Fruit fly (Drosophila melanogaster) Kc167 (cell line): ENCODE measurements around the gene CG31286.

ENCODE experiments used
- Myc ChIP-seq: fragments of >200 bp; optimal IDR thresholded peaks from 2 replicates; lab custom pipeline; 2017; ENCODE audit warnings: missing external identifiers
- Sin3A ChIP-seq: fragments of >200 bp; optimal IDR thresholded peaks from 2 replicates; lab custom pipeline; 2018; ENCODE audit warnings: missing external identifiers
- h ChIP-seq: fragments of >200 bp; optimal IDR thresholded peaks from 3 replicates; lab custom pipeline; 2018; ENCODE audit warnings: missing external identifiers
- insv ChIP-seq: fragments of >200 bp; optimal IDR thresholded peaks from 3 replicates; lab custom pipeline; 2018; ENCODE audit warnings: missing external identifiers
- psq ChIP-seq: fragments of >200 bp; optimal IDR thresholded peaks from 2 replicates; lab custom pipeline; 2017; ENCODE audit warnings: missing external identifiers
- ttk ChIP-seq: sonication (Bioruptor generic); optimal IDR thresholded peaks from 2 replicates; lab custom pipeline; 2017; ENCODE audit warnings: missing external identifiers

- TF ChIP-seq h (lab: Kevin White, UChicago) (no peak), psq (lab: Kevin White, UChicago) (no peak), Sin3A (lab: Kevin White, UChicago) (no peak), ttk (lab: Kevin White, UChicago) (no peak), insv (lab: Kevin White, UChicago) (no peak), Myc (lab: Kevin White, UChicago) (no peak)
Measured at dm6 chr3R:6646740-6647139, 5.7 kb downstream of the CG31286 start, which contains the start of gene Taf1.
